Fruit fly (Drosophila melanogaster) whole organism, embryonic: ENCODE results near the gene Tmhs.
A peak's percentile ranks its signal among the peaks of the same experiment; 100 is the strongest.

ENCODE experiments used
- CG12071 ChIP-seq: fragments of 200-800 bp; sonication (Bioruptor generic); optimal IDR thresholded peaks from 3 replicates; lab custom pipeline; 2018; ENCODE audit warnings: missing biosample characterization, mild to moderate bottlenecking, missing genetic modification characterization
- CG12391 ChIP-seq: fragments of 200-800 bp; sonication (Bioruptor generic); optimal IDR thresholded peaks from 3 replicates; lab custom pipeline; 2018; ENCODE audit warnings: missing biosample characterization, mild to moderate bottlenecking, missing genetic modification characterization, moderate library complexity
- CG1603 ChIP-seq: fragments of 200-800 bp; sonication (Bioruptor generic); optimal IDR thresholded peaks from 2 replicates; lab custom pipeline; 2019; ENCODE audit warnings: missing biosample characterization, mild to moderate bottlenecking, missing genetic modification characterization, moderate library complexity
- CG16815 ChIP-seq: fragments of 200-800 bp; sonication (Bioruptor generic); optimal IDR thresholded peaks from 3 replicates; lab custom pipeline; 2017; ENCODE audit warnings: missing biosample characterization, mild to moderate bottlenecking, missing genetic modification characterization
- CG17612 ChIP-seq: fragments of 200-800 bp; sonication (Bioruptor generic); IDR thresholded peaks from 2 replicates; pipeline ENCODE4 v1.3.6; 2022; ENCODE audit warnings: missing biosample characterization, missing genetic modification characterization
- CG17912 ChIP-seq: fragments of 200-800 bp; sonication (Bioruptor generic); optimal IDR thresholded peaks from 2 replicates; lab custom pipeline; 2018; ENCODE audit warnings: missing biosample characterization, mild to moderate bottlenecking, missing genetic modification characterization
- CG18262 ChIP-seq: fragments of 200-800 bp; optimal IDR thresholded peaks from 3 replicates; lab custom pipeline; 2019; ENCODE audit warnings: missing biosample characterization, mild to moderate bottlenecking, missing genetic modification characterization, moderate library complexity
- CG31224 ChIP-seq: fragments of 200-800 bp; sonication (Bioruptor generic); IDR thresholded peaks from 2 replicates; pipeline ENCODE4 v1.3.6; 2022; ENCODE audit warnings: missing biosample characterization, missing genetic modification characterization
- CG32772 ChIP-seq: fragments of 200-800 bp; sonication (Bioruptor generic); IDR thresholded peaks from 2 replicates; pipeline ENCODE4 v1.3.6; 2022; ENCODE audit warnings: missing biosample characterization, missing genetic modification characterization
- CG34224 ChIP-seq: fragments of 200-800 bp; sonication (Bioruptor generic); IDR thresholded peaks from 3 replicates; pipeline ENCODE4 v1.3.6; 2022; ENCODE audit warnings: missing biosample characterization, missing genetic modification characterization; ENCODE audit not compliant: partially characterized antibody
- CG3995 ChIP-seq: fragments of 200-800 bp; sonication (Bioruptor generic); optimal IDR thresholded peaks from 3 replicates; lab custom pipeline; 2016; ENCODE audit warnings: missing biosample characterization, missing genetic modification characterization
- CG4854 ChIP-seq: fragments of 200-800 bp; sonication (Bioruptor generic); optimal IDR thresholded peaks from 2 replicates; lab custom pipeline; 2016; ENCODE audit warnings: missing biosample characterization, missing genetic modification characterization, inconsistent platforms
- CG7786 ChIP-seq: fragments of 200-800 bp; sonication (Bioruptor generic); optimal IDR thresholded peaks from 2 replicates; lab custom pipeline; 2016; ENCODE audit warnings: missing biosample characterization, missing genetic modification characterization
- CG7987 ChIP-seq: fragments of 200-800 bp; sonication (Bioruptor generic); optimal IDR thresholded peaks from 2 replicates; lab custom pipeline; 2018; ENCODE audit warnings: missing biosample characterization, mild to moderate bottlenecking, missing genetic modification characterization, moderate library complexity
- CG8359 ChIP-seq: fragments of 200-800 bp; sonication (Bioruptor generic); optimal IDR thresholded peaks from 2 replicates; lab custom pipeline; 2017; ENCODE audit warnings: missing biosample characterization, mild to moderate bottlenecking, missing genetic modification characterization, borderline replicate concordance
- Camta ChIP-seq: fragments of 200-800 bp; sonication (Bioruptor generic); optimal IDR thresholded peaks from 2 replicates; lab custom pipeline; 2016; ENCODE audit warnings: missing biosample characterization, missing genetic modification characterization
- CkIIα-i1 ChIP-seq: fragments of 200-800 bp; sonication (Bioruptor generic); IDR thresholded peaks from 2 replicates; pipeline ENCODE4 v1.3.6; 2022; ENCODE audit warnings: missing biosample characterization, missing genetic modification characterization
- D19A ChIP-seq: fragments of 200-800 bp; optimal IDR thresholded peaks from 3 replicates; lab custom pipeline; 2019; ENCODE audit warnings: missing biosample characterization, mild to moderate bottlenecking, missing genetic modification characterization, moderate library complexity
- Dref ChIP-seq: fragments of 200-800 bp; sonication (Bioruptor generic); IDR thresholded peaks from 2 replicates; pipeline ENCODE4 v1.3.6; 2022; ENCODE audit warnings: missing biosample characterization, missing genetic modification characterization
- GATAe ChIP-seq: fragments of 200-800 bp; sonication (Bioruptor generic); conservative IDR thresholded peaks from 2 replicates; pipeline ENCODE4 v1.3.6; 2022; ENCODE audit warnings: missing biosample characterization, missing genetic modification characterization
- Hey ChIP-seq: fragments of 200-800 bp; sonication (Bioruptor generic); optimal IDR thresholded peaks from 3 replicates; lab custom pipeline; 2018; ENCODE audit warnings: missing biosample characterization, mild to moderate bottlenecking, missing genetic modification characterization
- HmgD ChIP-seq: fragments of 200-800 bp; sonication (Bioruptor generic); optimal IDR thresholded peaks from 3 replicates; lab custom pipeline; 2016; ENCODE audit warnings: missing biosample characterization, missing genetic modification characterization
- Hr39 ChIP-seq: fragments of >200 bp; optimal IDR thresholded peaks from 2 replicates; lab custom pipeline; 2017
- Hr78 ChIP-seq, 2 experiments: fragments of 200-800 bp in 1 of 2; fragments of >200 bp in 1 of 2; sonication (Bioruptor generic) in 1 of 2; optimal IDR thresholded peaks; 2 replicates each; lab custom pipeline; 2017 to 2019; ENCODE audit warnings: missing biosample characterization in 2 of 2, missing genetic modification characterization in 2 of 2, mild to moderate bottlenecking in 1 of 2, moderate library complexity in 1 of 2
- Meics ChIP-seq: fragments of 200-800 bp; sonication (Bioruptor generic); optimal IDR thresholded peaks from 2 replicates; lab custom pipeline; 2017; ENCODE audit warnings: missing biosample characterization, mild to moderate bottlenecking, missing genetic modification characterization
- Mes4 ChIP-seq: fragments of 200-800 bp; sonication (Bioruptor generic); optimal IDR thresholded peaks from 2 replicates; lab custom pipeline; 2016; ENCODE audit warnings: missing biosample characterization, missing genetic modification characterization
- NFAT ChIP-seq: fragments of 200-800 bp; sonication (Bioruptor generic); IDR thresholded peaks from 2 replicates; pipeline ENCODE4 v1.3.6; 2022; ENCODE audit warnings: missing biosample characterization, missing genetic modification characterization
- Six4 ChIP-seq: fragments of 200-800 bp; sonication (Bioruptor generic); optimal IDR thresholded peaks from 2 replicates; lab custom pipeline; 2016; ENCODE audit warnings: missing biosample characterization, missing genetic modification characterization
- Sox102F ChIP-seq: fragments of 200-800 bp; sonication (Bioruptor generic); optimal IDR thresholded peaks from 2 replicates; lab custom pipeline; 2018; ENCODE audit warnings: missing biosample characterization, mild to moderate bottlenecking, missing genetic modification characterization, moderate library complexity
- Trl ChIP-seq, 3 experiments: fragments of >200 bp in 2 of 3; fragments of 200-800 bp in 1 of 3; sonication (Bioruptor generic) in 1 of 3; optimal IDR thresholded peaks; 2 replicates in 1 of 3; 3 replicates in 2 of 3; lab custom pipeline; 2016 to 2017; ENCODE audit warnings: missing biosample characterization in 1 of 3, missing genetic modification characterization in 1 of 3
- Usf ChIP-seq: fragments of 200-800 bp; sonication (Bioruptor generic); optimal IDR thresholded peaks from 2 replicates; lab custom pipeline; 2017; ENCODE audit warnings: missing genotype, missing biosample characterization, missing genetic modification characterization
- bab2 ChIP-seq: fragments of 200-800 bp; sonication (Bioruptor generic); optimal IDR thresholded peaks from 2 replicates; lab custom pipeline; 2016; ENCODE audit warnings: missing biosample characterization, missing genetic modification characterization
- ci ChIP-seq: fragments of 200-800 bp; sonication (Bioruptor generic); IDR thresholded peaks from 3 replicates; pipeline ENCODE4 v1.3.6; 2022; ENCODE audit warnings: missing biosample characterization, missing genetic modification characterization
- dan ChIP-seq: fragments of 200-800 bp; sonication (Bioruptor generic); IDR thresholded peaks from 2 replicates; pipeline ENCODE4 v1.3.6; 2022; ENCODE audit warnings: missing biosample characterization, missing genetic modification characterization
- disco-r ChIP-seq: fragments of 200-800 bp; sonication (Bioruptor generic); optimal IDR thresholded peaks from 2 replicates; lab custom pipeline; 2016; ENCODE audit warnings: missing biosample characterization, missing genetic modification characterization
- dm ChIP-seq: fragments of 200-800 bp; sonication (Bioruptor generic); optimal IDR thresholded peaks from 3 replicates; lab custom pipeline; 2016; ENCODE audit warnings: missing biosample characterization, missing genetic modification characterization
- dmrt99B ChIP-seq: fragments of 200-800 bp; sonication (Bioruptor generic); optimal IDR thresholded peaks from 2 replicates; lab custom pipeline; 2018; ENCODE audit warnings: missing biosample characterization, mild to moderate bottlenecking, missing genetic modification characterization, moderate library complexity
- ems ChIP-seq: fragments of 200-800 bp; sonication (Bioruptor generic); optimal IDR thresholded peaks from 3 replicates; lab custom pipeline; 2016; ENCODE audit warnings: missing biosample characterization, missing genetic modification characterization
- exex ChIP-seq: fragments of 200-800 bp; sonication (Bioruptor generic); optimal IDR thresholded peaks from 4 replicates; lab custom pipeline; 2018; ENCODE audit warnings: missing biosample characterization, mild to moderate bottlenecking, missing genetic modification characterization, moderate library complexity
- fd64A ChIP-seq: fragments of 200-800 bp; sonication (Bioruptor generic); optimal IDR thresholded peaks from 3 replicates; lab custom pipeline; 2018; ENCODE audit warnings: missing biosample characterization, mild to moderate bottlenecking, missing genetic modification characterization
- gsb-n ChIP-seq: fragments of 200-800 bp; sonication (Bioruptor generic); optimal IDR thresholded peaks from 3 replicates; lab custom pipeline; 2018; ENCODE audit warnings: missing biosample characterization, mild to moderate bottlenecking, missing genetic modification characterization
- her ChIP-seq: fragments of 200-800 bp; sonication (Bioruptor generic); optimal IDR thresholded peaks from 2 replicates; lab custom pipeline; 2016; ENCODE audit warnings: missing biosample characterization, missing genetic modification characterization
- insv ChIP-seq, 2 experiments: fragments of 200-800 bp; sonication (Bioruptor generic); optimal IDR thresholded peaks; 3 replicates each; lab custom pipeline; 2016 to 2018; ENCODE audit warnings: missing biosample characterization in 2 of 2, missing genetic modification characterization in 2 of 2
- peb ChIP-seq: fragments of 200-800 bp; sonication (Bioruptor generic); IDR thresholded peaks from 2 replicates; pipeline ENCODE4 v1.3.6; 2022; ENCODE audit warnings: missing biosample characterization, missing genetic modification characterization
- run ChIP-seq: fragments of 200-800 bp; sonication (Bioruptor generic); optimal IDR thresholded peaks from 3 replicates; lab custom pipeline; 2018; ENCODE audit warnings: missing biosample characterization, mild to moderate bottlenecking, missing genetic modification characterization
- sisA ChIP-seq: fragments of 200-800 bp; sonication (Bioruptor generic); IDR thresholded peaks from 2 replicates; pipeline ENCODE4 v1.3.6; 2022; ENCODE audit warnings: missing biosample characterization, missing genetic modification characterization
- slp2 ChIP-seq: fragments of 200-800 bp; sonication (Bioruptor generic); optimal IDR thresholded peaks from 2 replicates; lab custom pipeline; 2016; ENCODE audit warnings: missing biosample characterization, missing genetic modification characterization
- sna ChIP-seq: fragments of 200-800 bp; sonication (Bioruptor generic); IDR thresholded peaks from 2 replicates; pipeline ENCODE4 v1.3.6; 2022; ENCODE audit warnings: missing biosample characterization, missing genetic modification characterization; ENCODE audit not compliant: partially characterized antibody
- sr ChIP-seq: fragments of 200-800 bp; sonication (Bioruptor generic); IDR thresholded peaks from 3 replicates; pipeline ENCODE4 v1.3.6; 2022; ENCODE audit warnings: missing biosample characterization, missing genetic modification characterization
- unpg ChIP-seq: fragments of 200-800 bp; sonication (Bioruptor generic); optimal IDR thresholded peaks from 3 replicates; lab custom pipeline; 2018; ENCODE audit warnings: missing biosample characterization, mild to moderate bottlenecking, missing genetic modification characterization, moderate library complexity
- zfh1 ChIP-seq: fragments of 200-800 bp; sonication (Bioruptor generic); IDR thresholded peaks from 3 replicates; pipeline ENCODE4 v1.3.6; 2022; ENCODE audit warnings: missing biosample characterization, missing genetic modification characterization

Tmhs gene

dm6 chr3L:1876215-1876625, 9.2 kb upstream of the Tmhs start, which contains the start of gene dre4 (continued):
- TF ChIP-seq her (GFP tag; lab: Kevin White, UChicago) (peak; percentile 72), CG18262 (tag; lab: Kevin White, UChicago) (peak; percentile 70), bab2 (GFP tag; lab: Kevin White, UChicago) (peak; percentile 52), Mes4 (GFP tag; lab: Kevin White, UChicago) (peak; percentile 52), fd64A (GFP tag; lab: Kevin White, UChicago) (peak; percentile 37), CG17612 (GFP tag; lab: Robert Waterston, UW) (no peak), ci (GFP tag; lab: Robert Waterston, UW) (peak; percentile 88), Hr78 (GFP tag; optimal IDR thresholded peaks at IDR 0.05; lab: Kevin White, UChicago) (no peak), CG7786 (peak; percentile 67), exex (peak; percentile 11), D19A (tag; lab: Kevin White, UChicago) (no peak), dm (GFP tag; lab: Kevin White, UChicago) (peak; percentile 66), CG12071 (GFP tag; lab: Kevin White, UChicago) (peak; percentile 17), CkIIα-i1 (GFP tag; lab: Robert Waterston, UW) (no peak), peb (no peak), CG32772 (GFP tag; lab: Robert Waterston, UW) (no peak), insv (GFP tag; optimal IDR thresholded peaks at IDR 0.05; lab: Kevin White, UChicago) (peak in 1 of 2 experiments; percentile 21), sr (no peak), Hey (tag; lab: Kevin White, UChicago) (no peak), CG34224 (GFP tag; lab: Robert Waterston, UW) (no peak), Camta (GFP tag; lab: Kevin White, UChicago) (peak; percentile 65), GATAe (GFP tag; lab: Robert Waterston, UW) (no peak), Meics (GFP tag; lab: Kevin White, UChicago) (peak; percentile 72), gsb-n (peak; percentile 72), Six4 (GFP tag; lab: Kevin White, UChicago) (peak; percentile 60), Trl (optimal IDR thresholded peaks at IDR 0.05; lab: Kevin White, UChicago) (no peak), Trl (GFP tag; optimal IDR thresholded peaks at IDR 0.05; lab: Kevin White, UChicago) (peak; percentile 61), slp2 (GFP tag; lab: Kevin White, UChicago) (peak; percentile 63), CG3995 (GFP tag; lab: Kevin White, UChicago) (peak; percentile 37), HmgD (GFP tag; lab: Kevin White, UChicago) (peak; percentile 68), disco-r (GFP tag; lab: Kevin White, UChicago) (peak; percentile 48), CG4854 (GFP tag; lab: Kevin White, UChicago) (peak; percentile 44), zfh1 (GFP tag; lab: Robert Waterston, UW) (peak; percentile 78), NFAT (GFP tag; lab: Robert Waterston, UW) (no peak), Sox102F (peak; percentile 66), CG31224 (GFP tag; lab: Robert Waterston, UW) (peak; percentile 47; the same call in 1 of the 2 replicates), ems (GFP tag; lab: Kevin White, UChicago) (peak; percentile 54), CG1603 (tag; lab: Kevin White, UChicago) (peak; percentile 83), CG8359 (no peak), dmrt99B (tag; lab: Kevin White, UChicago) (peak; percentile 65), CG17912 (no peak), Dref (0 out of 2 replicates have a peak, but pooled peaks have one; percentile 22), CG16815 (GFP tag; lab: Kevin White, UChicago) (peak; percentile 10), CG12391 (tag; lab: Kevin White, UChicago) (peak; percentile 79), Usf (GFP tag; lab: Kevin White, UChicago) (peak; percentile 12), Hr39 (lab: Kevin White, UChicago) (no peak), unpg (GFP tag; lab: Kevin White, UChicago) (peak; percentile 79), dan (GFP tag; lab: Robert Waterston, UW) (no peak), CG7987 (peak; percentile 37), run (peak; percentile 57), sna (peak; percentile 37; the same call in 1 of the 2 replicates), sisA (GFP tag; lab: Robert Waterston, UW) (peak; percentile 51; the same call in 1 of the 2 replicates)
